Fruit fly (Drosophila melanogaster) whole organism, prepupa: ENCODE data around the gene CG7728.
A peak's percentile ranks its signal among the peaks of the same experiment; 100 is the strongest.

Experiments used
- Blimp-1 ChIP-seq: fragments of 200-800 bp; sonication (Bioruptor generic); optimal IDR thresholded peaks from 3 replicates; lab custom pipeline; 2017; ENCODE audit warnings: missing biosample characterization, missing genetic modification characterization, mild to moderate bottlenecking, moderate library complexity, missing genetic modification reagents
- CG10631 ChIP-seq: fragments of 200-800 bp; sonication (Bioruptor generic); optimal IDR thresholded peaks from 2 replicates; lab custom pipeline; 2016; ENCODE audit warnings: missing biosample characterization, missing genetic modification characterization
- CG11294 ChIP-seq: fragments of 200-800 bp; sonication (Bioruptor generic); IDR thresholded peaks from 2 replicates; pipeline ENCODE4 v1.3.6; 2022; ENCODE audit warnings: missing biosample characterization, missing genetic modification characterization
- CG11902 ChIP-seq: fragments of 200-800 bp; sonication (Bioruptor generic); optimal IDR thresholded peaks from 3 replicates; lab custom pipeline; 2016; ENCODE audit warnings: missing biosample characterization, missing genetic modification characterization
- CG1621 ChIP-seq: fragments of 200-800 bp; sonication (Bioruptor generic); optimal IDR thresholded peaks from 3 replicates; lab custom pipeline; 2018; ENCODE audit warnings: missing biosample characterization, mild to moderate bottlenecking, missing genetic modification characterization
- CG16779 ChIP-seq: fragments of 200-800 bp; sonication (Bioruptor generic); optimal IDR thresholded peaks from 3 replicates; lab custom pipeline; 2017; ENCODE audit warnings: missing biosample characterization, mild to moderate bottlenecking, missing genetic modification characterization
- CG31627 ChIP-seq: fragments of 200-800 bp; sonication (Bioruptor generic); optimal IDR thresholded peaks from 3 replicates; lab custom pipeline; 2016; ENCODE audit warnings: missing biosample characterization, missing genetic modification characterization
- CG3919 ChIP-seq: fragments of 200-800 bp; sonication (Bioruptor generic); optimal IDR thresholded peaks from 3 replicates; lab custom pipeline; 2016; ENCODE audit warnings: missing biosample characterization, missing genetic modification characterization
- CG4318 ChIP-seq: fragments of 200-800 bp; sonication (Bioruptor generic); optimal IDR thresholded peaks from 3 replicates; lab custom pipeline; 2017; ENCODE audit warnings: missing biosample characterization, mild to moderate bottlenecking, missing genetic modification characterization
- CG6163 ChIP-seq: fragments of 200-800 bp; sonication (Bioruptor generic); IDR thresholded peaks from 3 replicates; pipeline ENCODE4 v1.3.6; 2022; ENCODE audit warnings: missing biosample characterization, missing genetic modification characterization
- CG6276 ChIP-seq: fragments of 200-800 bp; sonication (Bioruptor generic); optimal IDR thresholded peaks from 2 replicates; lab custom pipeline; 2017; ENCODE audit warnings: missing biosample characterization, mild to moderate bottlenecking, missing genetic modification characterization
- CG6808 ChIP-seq: fragments of 200-800 bp; sonication (Bioruptor generic); optimal IDR thresholded peaks from 3 replicates; lab custom pipeline; 2017; ENCODE audit warnings: missing biosample characterization, missing genetic modification characterization, mild to moderate bottlenecking, moderate library complexity, missing genetic modification reagents
- CG7368 ChIP-seq: fragments of 200-800 bp; sonication (Bioruptor generic); optimal IDR thresholded peaks from 3 replicates; lab custom pipeline; 2016; ENCODE audit warnings: missing biosample characterization, missing genetic modification characterization
- CG8119 ChIP-seq: fragments of 200-800 bp; sonication (Bioruptor generic); IDR thresholded peaks from 3 replicates; pipeline ENCODE4 v1.3.6; 2022; ENCODE audit warnings: missing biosample characterization, missing genetic modification characterization
- CG8632 ChIP-seq: fragments of 200-800 bp; sonication (Bioruptor generic); optimal IDR thresholded peaks from 3 replicates; lab custom pipeline; 2016; ENCODE audit warnings: missing biosample characterization, missing genetic modification characterization
- CG9139 ChIP-seq: fragments of 200-800 bp; sonication (Bioruptor generic); optimal IDR thresholded peaks from 3 replicates; lab custom pipeline; 2017; ENCODE audit warnings: missing biosample characterization, mild to moderate bottlenecking, missing genetic modification characterization
- Eip75B ChIP-seq: fragments of 200-800 bp; sonication (Bioruptor generic); optimal IDR thresholded peaks from 3 replicates; lab custom pipeline; 2016; ENCODE audit warnings: missing biosample characterization, missing genetic modification characterization
- Eip78C ChIP-seq: fragments of 200-800 bp; sonication (Bioruptor generic); peaks from one replicate; lab custom pipeline; 2016; ENCODE audit warnings: missing biosample characterization, missing genetic modification characterization
- Eip93F ChIP-seq: fragments of 200-800 bp; sonication (Bioruptor generic); optimal IDR thresholded peaks from 2 replicates; lab custom pipeline; 2016; ENCODE audit warnings: missing biosample characterization, mild to moderate bottlenecking, missing genetic modification characterization
- Ets21C ChIP-seq: fragments of 200-800 bp; sonication (Bioruptor generic); optimal IDR thresholded peaks from 3 replicates; lab custom pipeline; 2016; ENCODE audit warnings: missing biosample characterization, missing genetic modification characterization
- Ets96B ChIP-seq: fragments of 200-800 bp; optimal IDR thresholded peaks from 2 replicates; lab custom pipeline; 2019; ENCODE audit warnings: missing biosample characterization, mild to moderate bottlenecking, missing genetic modification characterization, moderate library complexity
- Gug ChIP-seq: fragments of 200-800 bp; sonication (Bioruptor generic); IDR thresholded peaks from 2 replicates; pipeline ENCODE4 v1.3.6; 2022; ENCODE audit warnings: missing biosample characterization, missing genetic modification characterization
- Hr39 ChIP-seq: fragments of 200-800 bp; sonication (Bioruptor generic); optimal IDR thresholded peaks from 2 replicates; lab custom pipeline; 2016; ENCODE audit warnings: missing biosample characterization, missing genetic modification characterization
- Lpt ChIP-seq: fragments of 200-800 bp; sonication (Bioruptor generic); optimal IDR thresholded peaks from 3 replicates; lab custom pipeline; 2016; ENCODE audit warnings: missing biosample characterization, missing genetic modification characterization
- Met ChIP-seq: fragments of 200-800 bp; sonication (Bioruptor generic); optimal IDR thresholded peaks from 3 replicates; lab custom pipeline; 2016; ENCODE audit warnings: missing biosample characterization, missing genetic modification characterization
- Smox ChIP-seq: fragments of 200-800 bp; sonication (Bioruptor generic); optimal IDR thresholded peaks from 3 replicates; lab custom pipeline; 2016; ENCODE audit warnings: missing biosample characterization, missing genetic modification characterization
- Sox102F ChIP-seq: fragments of 200-800 bp; sonication (Bioruptor generic); optimal IDR thresholded peaks from 2 replicates; lab custom pipeline; 2016; ENCODE audit warnings: missing biosample characterization, mild to moderate bottlenecking, missing genetic modification characterization
- achi ChIP-seq: fragments of 200-800 bp; sonication (Bioruptor generic); optimal IDR thresholded peaks from 3 replicates; lab custom pipeline; 2016; ENCODE audit warnings: missing biosample characterization, missing genetic modification characterization
- acj6 ChIP-seq: fragments of 200-800 bp; sonication (Bioruptor generic); optimal IDR thresholded peaks from 3 replicates; lab custom pipeline; 2016; ENCODE audit warnings: missing biosample characterization, missing genetic modification characterization
- cyc ChIP-seq: fragments of 200-800 bp; sonication (Bioruptor generic); optimal IDR thresholded peaks from 3 replicates; lab custom pipeline; 2016; ENCODE audit warnings: missing biosample characterization, missing genetic modification characterization
- dsx ChIP-seq: fragments of 200-800 bp; optimal IDR thresholded peaks from 3 replicates; lab custom pipeline; 2019; ENCODE audit warnings: missing biosample characterization, mild to moderate bottlenecking, missing genetic modification characterization, moderate library complexity; ENCODE audit not compliant: poor library complexity, severe bottlenecking
- eg ChIP-seq: fragments of 200-800 bp; sonication (Bioruptor generic); IDR thresholded peaks from 3 replicates; pipeline ENCODE4 v1.3.6; 2022; ENCODE audit warnings: missing biosample characterization, missing genetic modification characterization
- esn ChIP-seq: fragments of 200-800 bp; sonication (Bioruptor generic); optimal IDR thresholded peaks from 2 replicates; lab custom pipeline; 2016; ENCODE audit warnings: missing biosample characterization, mild to moderate bottlenecking, missing genetic modification characterization, moderate library complexity
- fd85E ChIP-seq: fragments of 200-800 bp; sonication (Bioruptor generic); optimal IDR thresholded peaks from 3 replicates; lab custom pipeline; 2016; ENCODE audit warnings: missing biosample characterization, missing genetic modification characterization
- lz ChIP-seq: fragments of 200-800 bp; sonication (Bioruptor generic); optimal IDR thresholded peaks from 3 replicates; lab custom pipeline; 2016; ENCODE audit warnings: missing biosample characterization, missing genetic modification characterization
- net ChIP-seq: fragments of 200-800 bp; sonication (Bioruptor generic); optimal IDR thresholded peaks from 3 replicates; lab custom pipeline; 2016; ENCODE audit warnings: missing biosample characterization, missing genetic modification characterization
- pdm3 ChIP-seq: fragments of 200-800 bp; sonication (Bioruptor generic); optimal IDR thresholded peaks from 3 replicates; lab custom pipeline; 2016; ENCODE audit warnings: missing biosample characterization, missing genetic modification characterization
- spab ChIP-seq: fragments of 200-800 bp; sonication (Bioruptor generic); optimal IDR thresholded peaks from 2 replicates; lab custom pipeline; 2017; ENCODE audit warnings: missing biosample characterization, mild to moderate bottlenecking, missing genetic modification characterization, missing genetic modification reagents
- ss ChIP-seq, 2 experiments: fragments of 200-800 bp; sonication (Bioruptor generic); optimal IDR thresholded peaks; 2 replicates in 1 of 2; 3 replicates in 1 of 2; lab custom pipeline; 2017 to 2018; ENCODE audit warnings: mild to moderate bottlenecking in 2 of 2, missing biosample characterization in 2 of 2, missing genetic modification characterization in 2 of 2, moderate library complexity in 1 of 2
- svp ChIP-seq: fragments of 200-800 bp; sonication (Bioruptor generic); peaks from one replicate; lab custom pipeline; 2016; ENCODE audit warnings: missing biosample characterization, missing genetic modification characterization
- topi ChIP-seq: fragments of 200-800 bp; sonication (Bioruptor generic); optimal IDR thresholded peaks from 3 replicates; lab custom pipeline; 2016; ENCODE audit warnings: missing biosample characterization, missing genetic modification characterization
- vri ChIP-seq: fragments of 200-800 bp; sonication (Bioruptor generic); optimal IDR thresholded peaks from 3 replicates; lab custom pipeline; 2016; ENCODE audit warnings: missing biosample characterization, mild to moderate bottlenecking, missing genetic modification characterization

Gene CG7728

dm6 chr3L:17010492-17011303, 5.6 kb upstream of the CG7728 start (continued):
- TF ChIP-seq pdm3 (GFP tag; lab: Kevin White, UChicago): peak; percentile 17
- TF ChIP-seq Gug (GFP tag; lab: Robert Waterston, UW): no peak
- no peak for TF ChIP-seq CG8119 (GFP tag; lab: Robert Waterston, UW)
- peak in 1 of 2 experiments; percentile 18 for TF ChIP-seq ss (GFP tag; optimal IDR thresholded peaks at IDR 0.05; lab: Kevin White, UChicago)
- TF ChIP-seq topi (GFP tag; lab: Kevin White, UChicago): peak; percentile 28
- TF ChIP-seq CG31627: peak; percentile 9
- TF ChIP-seq Smox (GFP tag; lab: Kevin White, UChicago): peak; percentile 41
- peak; percentile 42 for TF ChIP-seq CG8632
- TF ChIP-seq Blimp-1: no peak
- TF ChIP-seq Eip78C (GFP tag; lab: Kevin White, UChicago): peak; percentile 83
- no peak for TF ChIP-seq CG9139
- TF ChIP-seq CG11294 (GFP tag; lab: Robert Waterston, UW): no peak
- TF ChIP-seq net (GFP tag; lab: Kevin White, UChicago): no peak
- TF ChIP-seq CG6163: peak; percentile 29; the same call in 2 of the 3 replicates
- peak; percentile 55 for TF ChIP-seq lz (GFP tag; lab: Kevin White, UChicago)
- TF ChIP-seq acj6 (GFP tag; lab: Kevin White, UChicago): peak; percentile 38
- TF ChIP-seq Ets21C (GFP tag; lab: Kevin White, UChicago): peak; percentile 21
- TF ChIP-seq fd85E (GFP tag; lab: Kevin White, UChicago): peak; percentile 17
- no peak for TF ChIP-seq Ets96B (tag; lab: Kevin White, UChicago)
- no peak for TF ChIP-seq Eip93F (GFP tag; lab: Kevin White, UChicago)
- no peak for TF ChIP-seq CG6808 (GFP tag; lab: Kevin White, UChicago)
- no peak for TF ChIP-seq dsx
- TF ChIP-seq CG3919 (GFP tag; lab: Kevin White, UChicago): peak; percentile 10
- no peak for TF ChIP-seq CG16779
- no peak for TF ChIP-seq CG1621 (tag; lab: Kevin White, UChicago)
- TF ChIP-seq CG4318 (GFP tag; lab: Kevin White, UChicago): peak; percentile 13
- no peak for TF ChIP-seq cyc
- TF ChIP-seq, all 60 proteins: peak for 33

- TF ChIP-seq eg (GFP tag; lab: Robert Waterston, UW) (no peak), pdm3 (GFP tag; lab: Kevin White, UChicago) (no peak), net (GFP tag; lab: Kevin White, UChicago) (no peak), ss (GFP tag; optimal IDR thresholded peaks at IDR 0.05; lab: Kevin White, UChicago) (no peak), Lpt (GFP tag; lab: Kevin White, UChicago) (peak; percentile 16), CG6276 (GFP tag; lab: Kevin White, UChicago) (peak; percentile 11), CG8632 (no peak), achi (GFP tag; lab: Kevin White, UChicago) (no peak), Blimp-1 (peak; percentile 98), CG6163 (no peak; the same call in 2 of the 3 replicates), svp (GFP tag; lab: Kevin White, UChicago) (peak; percentile 93)
Measured at dm6 chr3L:17011351-17012016, 4.9 kb upstream of the CG7728 start.

DNA sequence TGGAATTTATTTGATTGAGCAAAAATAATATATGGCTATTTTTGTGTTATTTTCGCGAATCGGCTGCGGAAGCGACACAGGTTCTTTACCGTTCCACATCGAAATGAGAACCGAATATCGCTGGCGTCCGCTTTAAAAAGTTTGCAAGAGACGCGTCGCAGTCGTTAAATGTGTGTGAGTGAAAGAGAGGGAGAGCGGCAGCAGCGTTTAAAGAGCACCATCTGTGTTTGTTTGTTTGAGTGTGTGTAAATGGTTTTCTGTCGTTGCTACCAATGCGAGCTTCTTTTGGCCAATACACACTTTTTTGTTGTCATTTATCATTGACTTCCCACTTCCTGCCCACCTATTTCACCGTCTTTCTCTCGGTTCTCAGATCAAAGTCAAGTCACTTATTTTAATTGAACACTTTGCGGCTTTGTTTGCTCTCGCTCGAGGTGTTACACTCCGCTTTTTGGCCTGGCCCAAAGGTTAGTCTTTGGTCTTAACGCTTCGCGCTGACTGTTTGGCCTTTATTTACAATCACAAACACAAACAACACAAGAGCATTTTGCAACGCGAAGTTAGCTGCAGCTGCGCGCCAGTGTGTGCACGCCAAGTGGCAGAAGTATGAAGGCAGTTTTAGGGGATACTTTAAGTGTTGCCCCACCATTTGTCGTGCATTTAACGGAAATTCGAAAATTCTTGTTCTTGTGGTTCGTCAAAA, 4.2 kb upstream of the CG7728 start, which contains the start of gene CG3764:
Gene CG3764, minus strand, starts transcription at position 549 of the 703 bp plus-strand sequence.
- TF ChIP-seq Sox102F (GFP tag; lab: Kevin White, UChicago): peak; percentile 49
- peak; percentile 18; the same call in 1 of the 3 replicates for TF ChIP-seq CG8119 (GFP tag; lab: Robert Waterston, UW)
- peak; percentile 51 for TF ChIP-seq CG7368 (GFP tag; lab: Kevin White, UChicago)
- peak; percentile 49 for TF ChIP-seq Hr39 (GFP tag; lab: Kevin White, UChicago)
- peak; percentile 68 for TF ChIP-seq Met (GFP tag; lab: Kevin White, UChicago)
- TF ChIP-seq CG9139: peak; percentile 37
- no peak for TF ChIP-seq CG4318 (GFP tag; lab: Kevin White, UChicago)
- no peak for TF ChIP-seq CG10631 (GFP tag; lab: Kevin White, UChicago)
- TF ChIP-seq CG1621 (tag; lab: Kevin White, UChicago): peak; percentile 35
- no peak for TF ChIP-seq spab
- peak; percentile 40 for TF ChIP-seq CG8632
- no peak for TF ChIP-seq CG6276 (GFP tag; lab: Kevin White, UChicago)
- TF ChIP-seq Eip75B (GFP tag; lab: Kevin White, UChicago): peak; percentile 55
- TF ChIP-seq Smox (GFP tag; lab: Kevin White, UChicago): peak; percentile 34
- TF ChIP-seq lz (GFP tag; lab: Kevin White, UChicago): peak; percentile 66
- TF ChIP-seq Eip78C (GFP tag; lab: Kevin White, UChicago): peak; percentile 74
- peak; percentile 30 for TF ChIP-seq vri (GFP tag; lab: Kevin White, UChicago)
- no peak for TF ChIP-seq Eip93F (GFP tag; lab: Kevin White, UChicago)
- peak; percentile 52 for TF ChIP-seq achi (GFP tag; lab: Kevin White, UChicago)
- TF ChIP-seq CG11902 (GFP tag; lab: Kevin White, UChicago): no peak
- no peak for TF ChIP-seq Ets96B (tag; lab: Kevin White, UChicago)
- TF ChIP-seq esn (GFP tag; lab: Kevin White, UChicago): peak; percentile 63
- TF ChIP-seq Gug (GFP tag; lab: Robert Waterston, UW): no peak
